Fruit fly (Drosophila melanogaster) whole organism, prepupa: Measurements from ENCODE around the gene Cdc14.

ENCODE experiments used
- Blimp-1 ChIP-seq: fragments of 200-800 bp; sonication (Bioruptor generic); optimal IDR thresholded peaks from 3 replicates; lab custom pipeline; 2017; ENCODE audit warnings: missing biosample characterization, missing genetic modification characterization, mild to moderate bottlenecking, moderate library complexity, missing genetic modification reagents
- CG10669 ChIP-seq: fragments of 200-800 bp; sonication (Bioruptor generic); optimal IDR thresholded peaks from 3 replicates; lab custom pipeline; 2018; ENCODE audit warnings: missing biosample characterization, mild to moderate bottlenecking, missing genetic modification characterization, moderate library complexity
- CG11294 ChIP-seq: fragments of 200-800 bp; sonication (Bioruptor generic); IDR thresholded peaks from 2 replicates; pipeline ENCODE4 v1.3.6; 2022; ENCODE audit warnings: missing biosample characterization, missing genetic modification characterization
- CG11762 ChIP-seq: fragments of 200-800 bp; sonication (Bioruptor generic); optimal IDR thresholded peaks from 3 replicates; lab custom pipeline; 2016; ENCODE audit warnings: missing biosample characterization, missing genetic modification characterization; ENCODE audit not compliant: insufficient read depth
- CG11902 ChIP-seq: fragments of 200-800 bp; sonication (Bioruptor generic); optimal IDR thresholded peaks from 3 replicates; lab custom pipeline; 2016; ENCODE audit warnings: missing biosample characterization, missing genetic modification characterization
- CG15336 ChIP-seq: fragments of 200-800 bp; sonication (Bioruptor generic); IDR thresholded peaks from 2 replicates; pipeline ENCODE4 v1.3.6; 2022; ENCODE audit warnings: missing biosample characterization, missing genetic modification characterization
- CG1621 ChIP-seq: fragments of 200-800 bp; sonication (Bioruptor generic); optimal IDR thresholded peaks from 3 replicates; lab custom pipeline; 2018; ENCODE audit warnings: missing biosample characterization, mild to moderate bottlenecking, missing genetic modification characterization
- CG16779 ChIP-seq: fragments of 200-800 bp; sonication (Bioruptor generic); optimal IDR thresholded peaks from 3 replicates; lab custom pipeline; 2017; ENCODE audit warnings: missing biosample characterization, mild to moderate bottlenecking, missing genetic modification characterization
- CG3032 ChIP-seq: fragments of 200-800 bp; optimal IDR thresholded peaks from 2 replicates; lab custom pipeline; 2019; ENCODE audit warnings: missing biosample characterization, mild to moderate bottlenecking, missing genetic modification characterization, moderate library complexity
- CG31627 ChIP-seq: fragments of 200-800 bp; sonication (Bioruptor generic); optimal IDR thresholded peaks from 3 replicates; lab custom pipeline; 2016; ENCODE audit warnings: missing biosample characterization, missing genetic modification characterization
- CG34406 ChIP-seq: fragments of 200-800 bp; sonication (Bioruptor generic); optimal IDR thresholded peaks from 3 replicates; lab custom pipeline; 2016; ENCODE audit warnings: missing biosample characterization, missing genetic modification characterization
- CG3919 ChIP-seq: fragments of 200-800 bp; sonication (Bioruptor generic); optimal IDR thresholded peaks from 3 replicates; lab custom pipeline; 2016; ENCODE audit warnings: missing biosample characterization, missing genetic modification characterization
- CG6276 ChIP-seq: fragments of 200-800 bp; sonication (Bioruptor generic); optimal IDR thresholded peaks from 2 replicates; lab custom pipeline; 2017; ENCODE audit warnings: missing biosample characterization, mild to moderate bottlenecking, missing genetic modification characterization
- CG6808 ChIP-seq: fragments of 200-800 bp; sonication (Bioruptor generic); optimal IDR thresholded peaks from 3 replicates; lab custom pipeline; 2017; ENCODE audit warnings: missing biosample characterization, missing genetic modification characterization, mild to moderate bottlenecking, moderate library complexity, missing genetic modification reagents
- CG7368 ChIP-seq: fragments of 200-800 bp; sonication (Bioruptor generic); optimal IDR thresholded peaks from 3 replicates; lab custom pipeline; 2016; ENCODE audit warnings: missing biosample characterization, missing genetic modification characterization
- CG8319 ChIP-seq: fragments of 200-800 bp; sonication (Bioruptor generic); optimal IDR thresholded peaks from 3 replicates; lab custom pipeline; 2016; ENCODE audit warnings: missing biosample characterization, missing genetic modification characterization
- CG9139 ChIP-seq: fragments of 200-800 bp; sonication (Bioruptor generic); optimal IDR thresholded peaks from 3 replicates; lab custom pipeline; 2017; ENCODE audit warnings: missing biosample characterization, mild to moderate bottlenecking, missing genetic modification characterization
- Eip75B ChIP-seq: fragments of 200-800 bp; sonication (Bioruptor generic); optimal IDR thresholded peaks from 3 replicates; lab custom pipeline; 2016; ENCODE audit warnings: missing biosample characterization, missing genetic modification characterization
- Eip93F ChIP-seq: fragments of 200-800 bp; sonication (Bioruptor generic); optimal IDR thresholded peaks from 2 replicates; lab custom pipeline; 2016; ENCODE audit warnings: missing biosample characterization, mild to moderate bottlenecking, missing genetic modification characterization
- Ets96B ChIP-seq: fragments of 200-800 bp; optimal IDR thresholded peaks from 2 replicates; lab custom pipeline; 2019; ENCODE audit warnings: missing biosample characterization, mild to moderate bottlenecking, missing genetic modification characterization, moderate library complexity
- Gug ChIP-seq: fragments of 200-800 bp; sonication (Bioruptor generic); IDR thresholded peaks from 2 replicates; pipeline ENCODE4 v1.3.6; 2022; ENCODE audit warnings: missing biosample characterization, missing genetic modification characterization
- Hr38 ChIP-seq: sonication (Bioruptor generic); optimal IDR thresholded peaks from 2 replicates; lab custom pipeline; 2016; ENCODE audit warnings: missing biosample characterization, missing genetic modification characterization
- Hr39 ChIP-seq: fragments of 200-800 bp; sonication (Bioruptor generic); optimal IDR thresholded peaks from 2 replicates; lab custom pipeline; 2016; ENCODE audit warnings: missing biosample characterization, missing genetic modification characterization
- Hr4 ChIP-seq: fragments of 200-800 bp; sonication (Bioruptor generic); optimal IDR thresholded peaks from 3 replicates; lab custom pipeline; 2016; ENCODE audit warnings: missing biosample characterization, missing genetic modification characterization
- Lpt ChIP-seq: fragments of 200-800 bp; sonication (Bioruptor generic); optimal IDR thresholded peaks from 3 replicates; lab custom pipeline; 2016; ENCODE audit warnings: missing biosample characterization, missing genetic modification characterization
- Met ChIP-seq: fragments of 200-800 bp; sonication (Bioruptor generic); optimal IDR thresholded peaks from 3 replicates; lab custom pipeline; 2016; ENCODE audit warnings: missing biosample characterization, missing genetic modification characterization
- OdsH ChIP-seq: fragments of 200-800 bp; sonication (Bioruptor generic); optimal IDR thresholded peaks from 3 replicates; lab custom pipeline; 2016; ENCODE audit warnings: missing biosample characterization, missing genetic modification characterization
- Smox ChIP-seq: fragments of 200-800 bp; sonication (Bioruptor generic); optimal IDR thresholded peaks from 3 replicates; lab custom pipeline; 2016; ENCODE audit warnings: missing biosample characterization, missing genetic modification characterization
- Sox102F ChIP-seq: fragments of 200-800 bp; sonication (Bioruptor generic); optimal IDR thresholded peaks from 2 replicates; lab custom pipeline; 2016; ENCODE audit warnings: missing biosample characterization, mild to moderate bottlenecking, missing genetic modification characterization
- Sox14 ChIP-seq: fragments of 200-800 bp; sonication (Bioruptor generic); optimal IDR thresholded peaks from 3 replicates; lab custom pipeline; 2016; ENCODE audit warnings: missing biosample characterization, missing genetic modification characterization
- acj6 ChIP-seq: fragments of 200-800 bp; sonication (Bioruptor generic); optimal IDR thresholded peaks from 3 replicates; lab custom pipeline; 2016; ENCODE audit warnings: missing biosample characterization, missing genetic modification characterization
- dac ChIP-seq: fragments of 200-800 bp; sonication (Bioruptor generic); optimal IDR thresholded peaks from 2 replicates; lab custom pipeline; 2017; ENCODE audit warnings: missing biosample characterization, mild to moderate bottlenecking, missing genetic modification characterization
- dsx ChIP-seq: fragments of 200-800 bp; optimal IDR thresholded peaks from 3 replicates; lab custom pipeline; 2019; ENCODE audit warnings: missing biosample characterization, mild to moderate bottlenecking, missing genetic modification characterization, moderate library complexity; ENCODE audit not compliant: poor library complexity, severe bottlenecking
- eg ChIP-seq: fragments of 200-800 bp; sonication (Bioruptor generic); IDR thresholded peaks from 3 replicates; pipeline ENCODE4 v1.3.6; 2022; ENCODE audit warnings: missing biosample characterization, missing genetic modification characterization
- esn ChIP-seq: fragments of 200-800 bp; sonication (Bioruptor generic); optimal IDR thresholded peaks from 2 replicates; lab custom pipeline; 2016; ENCODE audit warnings: missing biosample characterization, mild to moderate bottlenecking, missing genetic modification characterization, moderate library complexity
- fkh ChIP-seq: fragments of 200-800 bp; sonication (Bioruptor generic); optimal IDR thresholded peaks from 3 replicates; lab custom pipeline; 2017; ENCODE audit warnings: missing biosample characterization, mild to moderate bottlenecking, missing genetic modification characterization, moderate library complexity
- net ChIP-seq: fragments of 200-800 bp; sonication (Bioruptor generic); optimal IDR thresholded peaks from 3 replicates; lab custom pipeline; 2016; ENCODE audit warnings: missing biosample characterization, missing genetic modification characterization
- salr ChIP-seq, 2 experiments: fragments of 200-800 bp; sonication (Bioruptor generic); optimal IDR thresholded peaks; 3 replicates each; lab custom pipeline; 2016 to 2018; ENCODE audit warnings: missing biosample characterization in 2 of 2, missing genetic modification characterization in 2 of 2, mild to moderate bottlenecking in 1 of 2
- spab ChIP-seq: fragments of 200-800 bp; sonication (Bioruptor generic); optimal IDR thresholded peaks from 2 replicates; lab custom pipeline; 2017; ENCODE audit warnings: missing biosample characterization, mild to moderate bottlenecking, missing genetic modification characterization, missing genetic modification reagents
- ss ChIP-seq, 2 experiments: fragments of 200-800 bp; sonication (Bioruptor generic); optimal IDR thresholded peaks; 2 replicates in 1 of 2; 3 replicates in 1 of 2; lab custom pipeline; 2017 to 2018; ENCODE audit warnings: mild to moderate bottlenecking in 2 of 2, missing biosample characterization in 2 of 2, missing genetic modification characterization in 2 of 2, moderate library complexity in 1 of 2
- svp ChIP-seq: fragments of 200-800 bp; sonication (Bioruptor generic); peaks from one replicate; lab custom pipeline; 2016; ENCODE audit warnings: missing biosample characterization, missing genetic modification characterization
- topi ChIP-seq: fragments of 200-800 bp; sonication (Bioruptor generic); optimal IDR thresholded peaks from 3 replicates; lab custom pipeline; 2016; ENCODE audit warnings: missing biosample characterization, missing genetic modification characterization
- vri ChIP-seq: fragments of 200-800 bp; sonication (Bioruptor generic); optimal IDR thresholded peaks from 3 replicates; lab custom pipeline; 2016; ENCODE audit warnings: missing biosample characterization, mild to moderate bottlenecking, missing genetic modification characterization

Gene Cdc14

DNA sequence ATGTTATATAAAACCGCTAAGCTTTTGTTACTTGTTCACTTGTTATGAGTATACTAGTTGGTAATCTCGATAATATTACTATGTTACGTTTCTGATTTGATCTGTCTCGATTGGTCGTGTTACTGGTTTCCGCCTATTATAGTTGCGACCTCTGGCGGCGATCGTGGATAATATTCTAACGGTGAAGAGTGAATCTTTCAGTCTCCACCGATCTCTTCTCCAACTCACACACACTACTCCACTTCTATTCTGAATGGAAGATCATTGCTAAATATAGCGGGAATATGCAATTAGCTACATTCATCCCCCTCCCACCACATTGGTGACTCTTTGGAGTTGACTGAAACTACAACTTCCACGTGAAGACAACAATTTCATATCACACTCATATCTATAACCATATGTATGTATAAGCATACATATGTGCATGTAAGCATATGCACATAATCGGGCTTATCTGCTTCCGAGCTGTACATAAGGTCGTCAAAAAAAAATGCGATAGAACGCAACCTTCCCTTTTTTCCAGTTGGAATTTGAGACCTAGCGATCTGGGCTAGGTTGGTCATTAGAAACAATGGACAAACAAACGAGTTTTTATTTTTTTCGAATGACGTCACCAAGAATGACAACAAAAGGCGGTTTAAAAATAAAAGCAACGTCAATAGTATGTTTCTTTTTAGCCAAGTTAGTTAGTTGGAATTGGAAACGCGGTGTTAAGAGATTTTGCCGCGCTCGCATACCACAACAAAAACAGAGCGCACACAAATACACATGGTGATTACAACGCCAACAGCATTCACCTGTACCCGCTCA lies 1.4 kb downstream of the Cdc14 start:
- TF ChIP-seq Smox (GFP tag; lab: Kevin White, UChicago) (no peak), dsx (peak; percentile 45), CG1621 (tag; lab: Kevin White, UChicago) (no peak), ss (GFP tag; optimal IDR thresholded peaks at IDR 0.05; lab: Kevin White, UChicago) (peak in 1 of 2 experiments; percentile 47), Ets96B (no peak), Hr38 (no peak), CG11294 (GFP tag; lab: Robert Waterston, UW) (peak; percentile 12; the same call in 1 of the 2 replicates), CG16779 (peak; percentile 12), Sox102F (GFP tag; lab: Kevin White, UChicago) (no peak)
- TF ChIP-seq, all 60 proteins: peak for 4

DNA sequence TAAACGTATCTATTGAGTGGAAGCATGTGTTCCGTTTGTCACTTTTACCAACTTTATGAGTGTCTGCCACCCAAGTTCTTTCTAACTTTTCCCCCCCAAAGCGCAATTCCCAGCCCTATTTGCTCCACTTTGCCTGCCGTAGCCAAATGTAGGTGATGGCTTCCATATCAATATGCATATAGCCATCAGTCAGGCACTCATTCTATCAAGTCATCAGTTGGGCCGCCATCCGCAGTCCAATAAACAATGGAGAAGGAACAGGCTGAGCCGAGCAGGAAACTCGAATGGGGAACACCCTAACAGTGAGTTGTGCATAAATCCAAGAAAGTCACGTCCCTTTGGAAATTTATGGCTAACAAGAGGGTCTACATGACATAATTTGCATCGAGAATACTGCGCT lies 2.9 kb downstream of the Cdc14 start:
- TF ChIP-seq CG6276 (no peak), Hr4 (no peak), dsx (no peak), CG11762 (no peak), CG15336 (GFP tag; lab: Robert Waterston, UW) (no peak), CG8319 (no peak), CG31627 (GFP tag; lab: Kevin White, UChicago) (no peak), net (GFP tag; lab: Kevin White, UChicago) (no peak), esn (GFP tag; lab: Kevin White, UChicago) (no peak), spab (GFP tag; lab: Kevin White, UChicago) (no peak), Eip75B (GFP tag; lab: Kevin White, UChicago) (no peak), CG9139 (GFP tag; lab: Kevin White, UChicago) (no peak), salr (GFP tag; optimal IDR thresholded peaks at IDR 0.05; lab: Kevin White, UChicago) (no peak), CG16779 (no peak), Eip93F (GFP tag; lab: Kevin White, UChicago) (no peak), svp (GFP tag; lab: Kevin White, UChicago) (no peak), OdsH (GFP tag; lab: Kevin White, UChicago) (no peak), Blimp-1 (no peak), Hr39 (no peak)
- TF ChIP-seq, all 60 proteins: peak for 0

DNA sequence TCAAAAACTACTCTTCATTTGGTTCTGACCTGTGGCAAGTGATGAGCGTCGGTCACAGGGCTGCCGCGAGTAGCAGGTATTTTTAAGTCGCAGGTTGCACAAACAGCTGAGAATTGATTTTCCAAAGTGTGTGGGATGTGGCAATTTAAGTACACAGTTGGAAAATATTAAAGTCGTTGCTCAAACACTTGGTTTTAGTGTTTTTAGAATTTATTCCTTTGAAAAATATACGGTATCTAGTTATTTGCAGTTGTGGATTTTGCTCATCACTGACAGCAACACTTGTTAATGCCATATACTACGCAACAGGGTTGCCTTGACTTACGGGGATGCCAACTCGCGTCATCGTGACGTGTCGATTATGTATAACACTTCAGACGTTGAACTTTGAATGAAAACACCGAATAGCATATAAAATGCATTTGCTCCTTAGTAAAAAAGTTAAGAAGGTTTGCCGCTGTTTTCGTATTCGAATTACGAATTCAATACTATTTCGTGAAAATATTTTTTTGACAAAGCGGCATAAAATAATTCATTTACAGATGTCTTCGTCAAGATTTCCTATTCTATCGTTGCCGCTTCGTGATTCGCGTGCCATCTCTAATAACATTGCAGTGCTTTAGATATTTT lies 10.6 kb downstream of the Cdc14 start, which contains the start of the genes Herp and r2d2:
TSS of gene Herp (minus strand) at position 255 of the 630 bp plus-strand sequence.
TSS of gene r2d2 (plus strand) at position 344 of the 630 bp plus-strand sequence.
- TF ChIP-seq eg (peak; percentile 84), CG31627 (GFP tag; lab: Kevin White, UChicago) (peak; percentile 92), Gug (peak; percentile 86), CG16779 (peak; percentile 81), CG3032 (tag; lab: Kevin White, UChicago) (peak; percentile 87), CG3919 (GFP tag; lab: Kevin White, UChicago) (peak; percentile 87), Ets96B (peak; percentile 86), CG7368 (GFP tag; lab: Kevin White, UChicago) (peak; percentile 84), CG8319 (peak; percentile 49), dsx (peak; percentile 77), Met (GFP tag; lab: Kevin White, UChicago) (peak; percentile 90), esn (GFP tag; lab: Kevin White, UChicago) (peak; percentile 90), dac (GFP tag; lab: Kevin White, UChicago) (peak; percentile 80), Smox (GFP tag; lab: Kevin White, UChicago) (no peak), ss (GFP tag; optimal IDR thresholded peaks at IDR 0.05; lab: Kevin White, UChicago) (peak; percentile 80 to 88), topi (GFP tag; lab: Kevin White, UChicago) (peak; percentile 87), fkh (peak; percentile 72), Lpt (GFP tag; lab: Kevin White, UChicago) (peak; percentile 77), Hr4 (peak; percentile 90), CG10669 (GFP tag; lab: Kevin White, UChicago) (peak; percentile 86), CG1621 (tag; lab: Kevin White, UChicago) (peak; percentile 79), CG34406 (peak; percentile 71), Hr39 (peak; percentile 90), CG11902 (GFP tag; lab: Kevin White, UChicago) (peak; percentile 85), CG6808 (GFP tag; lab: Kevin White, UChicago) (peak; percentile 83), Eip93F (GFP tag; lab: Kevin White, UChicago) (no peak), acj6 (peak; percentile 90), net (GFP tag; lab: Kevin White, UChicago) (peak; percentile 77), Sox14 (GFP tag; lab: Kevin White, UChicago) (peak; percentile 89), CG15336 (GFP tag; lab: Robert Waterston, UW) (peak; percentile 76; the same call in 1 of the 2 replicates), CG11294 (GFP tag; lab: Robert Waterston, UW) (peak; percentile 84), Hr38 (no peak), vri (GFP tag; lab: Kevin White, UChicago) (peak; percentile 70)
